Worm (Caenorhabditis elegans) whole organism, young adult: ENCODE results near the gene Y43F8C.13.

Experiments
- egl-18 ChIP-seq: fragments of 200-800 bp; sonication (Bioruptor generic); IDR thresholded peaks from 2 replicates; pipeline ENCODE4 v1.3.6; 2022; ENCODE audit warnings: missing genetic modification reagents, missing genetic modification characterization, missing compliant biosample characterization
- ztf-28 ChIP-seq: fragments of 200-800 bp; sonication (Bioruptor generic); IDR thresholded peaks from 2 replicates; pipeline ENCODE4 v1.3.6; 2022; ENCODE audit warnings: missing genetic modification reagents, missing genetic modification characterization, missing compliant biosample characterization

DNA sequence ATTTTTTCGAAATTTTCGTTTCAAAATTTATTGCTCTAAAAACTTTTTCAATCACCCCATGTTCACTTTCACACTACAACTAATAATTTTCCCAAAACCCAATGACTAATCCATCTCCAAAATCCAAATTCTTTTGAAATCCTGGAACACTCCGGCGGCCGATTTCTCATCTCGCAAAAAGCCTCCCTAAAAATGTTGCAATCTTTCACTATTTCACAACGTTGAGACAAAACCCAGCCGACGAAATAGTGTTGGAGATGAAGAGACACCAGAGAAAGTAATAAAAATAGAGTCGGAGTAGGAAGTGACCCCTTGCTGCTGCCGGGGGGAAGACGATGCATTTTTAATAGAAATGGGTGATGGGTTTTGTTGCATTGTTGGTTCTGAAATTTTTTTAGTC is 27.4 kb upstream of the Y43F8C.13 start:
- TF ChIP-seq ztf-28 (GFP tag; lab: Robert Waterston, UW) (no peak), egl-18 (GFP tag; lab: Robert Waterston, UW) (no peak)
